Fruit fly (Drosophila melanogaster) whole organism, pupa: ENCODE results near the gene MED18.
A peak's percentile ranks its signal among the peaks of the same experiment; 100 is the strongest.

Experiments
- CG13204 ChIP-seq: fragments of 200-800 bp; sonication (Bioruptor generic); optimal IDR thresholded peaks from 2 replicates; lab custom pipeline; 2018; ENCODE audit warnings: missing biosample characterization, mild to moderate bottlenecking, missing genetic modification characterization, moderate library complexity
- CG17806 ChIP-seq: fragments of 200-800 bp; sonication (Bioruptor generic); optimal IDR thresholded peaks from 2 replicates; lab custom pipeline; 2018; ENCODE audit warnings: missing biosample characterization, mild to moderate bottlenecking, missing genetic modification characterization, moderate library complexity
- CG9948 ChIP-seq: fragments of 200-800 bp; sonication (Bioruptor generic); optimal IDR thresholded peaks from 2 replicates; lab custom pipeline; 2018; ENCODE audit warnings: missing biosample characterization, mild to moderate bottlenecking, missing genetic modification characterization, moderate library complexity
- EcR ChIP-seq: fragments of 200-800 bp; sonication (Bioruptor generic); optimal IDR thresholded peaks from 3 replicates; lab custom pipeline; 2019; ENCODE audit warnings: missing biosample characterization, missing genetic modification characterization, mild to moderate bottlenecking, moderate library complexity, missing genetic modification reagents
- Snoo ChIP-seq: fragments of 200-800 bp; sonication (Bioruptor generic); optimal IDR thresholded peaks from 3 replicates; lab custom pipeline; 2017; ENCODE audit warnings: missing biosample characterization, mild to moderate bottlenecking, missing genetic modification characterization, inconsistent platforms
- gl ChIP-seq: fragments of 200-800 bp; sonication (Bioruptor generic); optimal IDR thresholded peaks from 2 replicates; lab custom pipeline; 2018; ENCODE audit warnings: missing biosample characterization, mild to moderate bottlenecking, missing genetic modification characterization

DNA sequence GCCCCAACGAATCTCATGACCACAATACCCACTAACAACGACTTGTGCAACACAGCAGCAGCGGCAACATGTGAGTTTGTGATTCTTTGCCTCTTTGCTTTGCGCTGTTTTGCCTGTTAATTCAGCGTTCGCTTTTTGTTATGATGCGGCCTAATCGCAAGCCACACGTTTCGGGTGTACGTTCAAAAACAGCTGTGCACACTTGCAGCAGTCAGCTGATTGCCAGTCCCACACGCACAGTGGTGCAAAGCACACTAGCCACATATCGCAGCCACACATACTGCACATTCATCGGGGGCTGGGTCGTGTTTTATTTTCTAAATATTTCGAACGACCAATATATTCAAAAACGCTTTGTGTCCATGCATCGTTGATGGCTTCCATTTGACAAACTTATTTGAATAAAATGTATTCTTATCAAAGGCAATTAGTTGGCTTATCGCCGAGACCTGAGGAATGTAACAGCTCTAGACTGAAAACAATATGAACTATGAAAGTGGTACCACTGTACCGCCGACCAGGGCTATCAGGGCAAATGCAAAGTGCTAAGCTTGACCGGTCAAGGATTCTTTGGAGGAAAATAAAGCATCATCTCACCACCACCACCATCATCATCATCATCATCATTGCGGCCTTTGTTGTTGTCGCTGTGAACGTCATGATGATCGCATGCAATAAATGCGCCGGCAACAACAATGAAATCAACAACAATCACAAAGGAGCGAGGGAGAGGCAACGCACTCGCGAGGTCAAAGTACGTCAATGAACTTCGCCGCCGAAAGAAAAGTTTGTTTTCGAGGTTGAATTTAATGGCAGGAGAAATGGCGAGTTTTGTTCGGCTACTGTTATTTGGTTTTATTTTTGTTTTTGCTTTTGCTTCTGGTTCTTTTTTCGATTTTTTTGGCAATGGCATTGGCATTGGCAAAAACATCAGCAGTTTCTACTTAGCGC is 39.5 kb upstream of the MED18 start:
- TF ChIP-seq gl (no peak), EcR (GFP tag; lab: Kevin White, UChicago) (peak; percentile 99), Snoo (tag; lab: Kevin White, UChicago) (peak; percentile 43), CG17806 (tag; lab: Kevin White, UChicago) (peak; percentile 41), CG9948 (tag; lab: Kevin White, UChicago) (peak; percentile 53), CG13204 (GFP tag; lab: Kevin White, UChicago) (no peak)
